Fruit fly (Drosophila melanogaster): ENCODE data around the gene muc.

Gene muc

DNA sequence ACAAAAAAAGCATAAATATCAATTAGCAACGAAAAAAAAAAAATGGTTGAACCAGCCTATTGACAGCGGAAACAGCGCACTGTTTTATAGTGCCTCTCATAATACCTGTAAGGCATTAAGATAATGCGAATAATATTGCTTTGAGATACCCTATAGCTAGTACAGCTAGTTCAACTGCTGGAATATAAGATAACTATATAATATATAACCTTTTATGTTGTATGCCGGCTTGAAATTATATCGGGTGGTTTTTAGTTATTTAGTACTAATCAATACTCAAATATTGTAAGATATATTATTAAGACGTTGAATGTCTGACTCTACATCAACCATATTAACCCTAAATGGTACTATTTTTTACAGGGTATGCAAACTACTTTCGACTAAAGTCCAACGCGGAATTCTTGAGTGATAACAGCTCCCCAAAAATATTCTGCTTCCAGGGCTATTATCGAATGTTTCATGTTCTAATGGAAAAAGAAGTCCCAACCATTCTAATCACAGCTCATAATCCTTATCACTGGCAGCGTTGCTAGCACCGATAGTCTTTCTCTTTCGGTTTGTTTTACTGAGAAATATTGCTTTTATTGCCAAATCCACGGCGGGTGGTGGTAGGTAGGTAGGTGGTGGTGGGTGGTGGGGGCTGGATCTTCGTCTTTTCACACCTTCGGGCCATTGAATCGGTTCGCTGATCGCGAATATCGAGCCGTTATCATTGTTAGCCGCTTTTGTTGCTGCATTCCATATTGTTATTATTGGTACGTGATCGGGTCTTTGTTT lies 7.5 kb downstream of the muc start (continued):
- TF ChIP-seq CG9215 (GFP tag; IDR thresholded peaks at IDR 0.05) (peak; percentile 73), stwl (tag; optimal IDR thresholded peaks at IDR 0.05) (no peak), CG18619 (GFP tag; optimal IDR thresholded peaks at IDR 0.05) (peak; percentile 74), Doc3 (GFP tag; IDR thresholded peaks at IDR 0.05; ENCODE audit: partially characterized antibody) (no peak), CG2116 (GFP tag; optimal IDR thresholded peaks at IDR 0.05) (no peak), CG4617 (GFP tag; optimal IDR thresholded peaks at IDR 0.05; ENCODE audit: borderline replicate concordance) (no peak), ham (GFP tag; IDR thresholded peaks at IDR 0.05) (peak; percentile 84; the same call in 1 of the 2 replicates), CG2199 (GFP tag; IDR thresholded peaks at IDR 0.05) (no peak), Oaz (GFP tag; IDR thresholded peaks at IDR 0.05) (peak; percentile 42; the same call in 1 of the 2 replicates), dmrt99B (tag; optimal IDR thresholded peaks at IDR 0.05) (peak; percentile 82), Side (GFP tag; optimal IDR thresholded peaks at IDR 0.05) (no peak), Bteb2 (GFP tag; optimal IDR thresholded peaks at IDR 0.05) (peak; percentile 10), Nf-YA (GFP tag; IDR thresholded peaks at IDR 0.05) (peak; percentile 62; the same call in 1 of the 2 replicates), Elba2 (GFP tag; optimal IDR thresholded peaks at IDR 0.05) (no peak), CG6791 (GFP tag; IDR thresholded peaks at IDR 0.05; ENCODE audit: partially characterized antibody) (no peak), CG30431 (GFP tag; optimal IDR thresholded peaks at IDR 0.05) (no peak), CG9437 (GFP tag; optimal IDR thresholded peaks at IDR 0.05) (peak; percentile 59), dmrt11E (tag; optimal IDR thresholded peaks at IDR 0.05) (peak; percentile 7), grau (tag; optimal IDR thresholded peaks at IDR 0.05) (peak; percentile 86), stc (GFP tag; IDR thresholded peaks at IDR 0.05) (peak; percentile 53), CG11696 (GFP tag; IDR thresholded peaks at IDR 0.05) (peak; percentile 62), B-H1 (GFP tag; IDR thresholded peaks at IDR 0.05) (peak; percentile 71), ERR (GFP tag; optimal IDR thresholded peaks at IDR 0.05) (no peak), Vsx1 (GFP tag; optimal IDR thresholded peaks at IDR 0.05) (peak; percentile 59), CG6272 (GFP tag; IDR thresholded peaks at IDR 0.05) (no peak), CG6813 (GFP tag; optimal IDR thresholded peaks at IDR 0.05) (peak; percentile 48), kay (GFP tag; optimal IDR thresholded peaks at IDR 0.05) (no peak), CG10147 (GFP tag; optimal IDR thresholded peaks at IDR 0.05) (peak; percentile 18), Mrtf (GFP tag; IDR thresholded peaks at IDR 0.05) (peak; percentile 66; the same call in 1 of the 3 replicates), fd96Cb (tag; optimal IDR thresholded peaks at IDR 0.05) (peak; percentile 63), CG6683 (GFP tag; optimal IDR thresholded peaks at IDR 0.05) (peak; percentile 29), Fer3 (tag; optimal IDR thresholded peaks at IDR 0.05) (peak; percentile 78), chn (GFP tag; optimal IDR thresholded peaks at IDR 0.05) (no peak), CG10462 (GFP tag; optimal IDR thresholded peaks at IDR 0.05) (no peak), CG13775 (GFP tag; optimal IDR thresholded peaks at IDR 0.05) (peak; percentile 68), CG5180 (GFP tag; optimal IDR thresholded peaks at IDR 0.05) (no peak), HLH3B (GFP tag; IDR thresholded peaks at IDR 0.05) (peak; percentile 85), pan (optimal IDR thresholded peaks at IDR 0.05) (no peak), pan (GFP tag; optimal IDR thresholded peaks at IDR 0.05 in 1 of 2, IDR thresholded peaks at IDR 0.05 in 1 of 2) (peak in 1 of 2 experiments; percentile 84), nau (GFP tag; optimal IDR thresholded peaks at IDR 0.05) (peak; percentile 41), CG12391 (tag; optimal IDR thresholded peaks at IDR 0.05) (peak; percentile 85), toy (GFP tag; IDR thresholded peaks at IDR 0.05) (peak; percentile 69), NfI (GFP tag; optimal IDR thresholded peaks at IDR 0.05) (peak; percentile 70), CG5245 (GFP tag; optimal IDR thresholded peaks at IDR 0.05) (no peak), sqz (GFP tag; optimal IDR thresholded peaks at IDR 0.05) (no peak), jumu (GFP tag; optimal IDR thresholded peaks at IDR 0.05) (no peak), H2.0 (GFP tag; IDR thresholded peaks at IDR 0.05) (peak; percentile 85), wek (GFP tag; optimal IDR thresholded peaks at IDR 0.05) (no peak), CG2129 (GFP tag; IDR thresholded peaks at IDR 0.05; ENCODE audit: partially characterized antibody) (no peak)

All from whole organism, embryonic.